Fruit fly (Drosophila melanogaster): ENCODE results near the gene CG10254.

CG10254 gene

dm6 chr3R:23723381-23724034 is 28.7 kb upstream of the CG10254 start (continued):
- peak in 1 of 2 experiments; percentile 51 for TF ChIP-seq foxo (GFP tag; optimal IDR thresholded peaks at IDR 0.05)
- peak; percentile 74 for TF ChIP-seq Dif (GFP tag; optimal IDR thresholded peaks at IDR 0.05; ENCODE audit: partially characterized antibody)
- TF ChIP-seq lola (GFP tag; optimal IDR thresholded peaks at IDR 0.05), result no peak
- TF ChIP-seq brk (GFP tag; optimal IDR thresholded peaks at IDR 0.05), result no peak
- no peak for TF ChIP-seq jim (GFP tag; optimal IDR thresholded peaks at IDR 0.05)
- TF ChIP-seq N (GFP tag; optimal IDR thresholded peaks at IDR 0.05), result no peak
- peak; percentile 22 to 38 for TF ChIP-seq dl (GFP tag; optimal IDR thresholded peaks at IDR 0.05; ENCODE audit: insufficient read depth in 1 of 2, partially characterized antibody in 2 of 2)
- TF ChIP-seq rgr (GFP tag; optimal IDR thresholded peaks at IDR 0.05), result peak; percentile 15
- no peak for TF ChIP-seq Mio (GFP tag; optimal IDR thresholded peaks at IDR 0.05)

- peak; percentile 7 for TF ChIP-seq tai (GFP tag; optimal IDR thresholded peaks at IDR 0.05)
- TF ChIP-seq Sp1 (GFP tag; optimal IDR thresholded peaks at IDR 0.05), result peak; percentile 93
- no peak for TF ChIP-seq lola (GFP tag; optimal IDR thresholded peaks at IDR 0.05)
- TF ChIP-seq Vsx2 (GFP tag; optimal IDR thresholded peaks at IDR 0.05; ENCODE audit: partially characterized antibody), result peak; percentile 18
- no peak for TF ChIP-seq pan (optimal IDR thresholded peaks at IDR 0.05)
- TF ChIP-seq dl (GFP tag; optimal IDR thresholded peaks at IDR 0.05; ENCODE audit: insufficient read depth in 1 of 2, partially characterized antibody in 2 of 2), result peak; percentile 50 to 80
- peak; percentile 52 for TF ChIP-seq Hnf4 (GFP tag; optimal IDR thresholded peaks at IDR 0.05)
- no peak for TF ChIP-seq sv (GFP tag; optimal IDR thresholded peaks at IDR 0.05)
- no peak for TF ChIP-seq Myc (optimal IDR thresholded peaks at IDR 0.05)
- TF ChIP-seq ey (GFP tag; optimal IDR thresholded peaks at IDR 0.05), result peak; percentile 43
- no peak for TF ChIP-seq br (GFP tag; optimal IDR thresholded peaks at IDR 0.05)
- TF ChIP-seq CG9705 (GFP tag; optimal IDR thresholded peaks at IDR 0.05), result peak; percentile 21
- TF ChIP-seq Abd-B (GFP tag; optimal IDR thresholded peaks at IDR 0.05), result no peak
- TF ChIP-seq usp (GFP tag; optimal IDR thresholded peaks at IDR 0.05), result no peak
- TF ChIP-seq Hr83 (GFP tag; optimal IDR thresholded peaks at IDR 0.05; ENCODE audit: poor library complexity, severe bottlenecking), result no peak
- no peak for TF ChIP-seq CrebA (GFP tag; optimal IDR thresholded peaks at IDR 0.05; ENCODE audit: borderline replicate concordance)
- TF ChIP-seq OdsH (GFP tag; optimal IDR thresholded peaks at IDR 0.05), result peak; percentile 91
- no peak for TF ChIP-seq jim (GFP tag; optimal IDR thresholded peaks at IDR 0.05)
- TF ChIP-seq brk (GFP tag; optimal IDR thresholded peaks at IDR 0.05), result peak; percentile 69
- TF ChIP-seq Jra (GFP tag; optimal IDR thresholded peaks at IDR 0.05), result no peak
- TF ChIP-seq dsf (GFP tag; optimal IDR thresholded peaks at IDR 0.05; ENCODE audit: borderline replicate concordance), result no peak
- peak; percentile 81 for TF ChIP-seq fru (GFP tag; optimal IDR thresholded peaks at IDR 0.05)
- TF ChIP-seq Dif (GFP tag; optimal IDR thresholded peaks at IDR 0.05; ENCODE audit: partially characterized antibody), result peak; percentile 88
- peak; percentile 85 for TF ChIP-seq rgr (GFP tag; optimal IDR thresholded peaks at IDR 0.05)
- TF ChIP-seq Rel (GFP tag; optimal IDR thresholded peaks at IDR 0.05), result no peak
- TF ChIP-seq Rel (tag; optimal IDR thresholded peaks at IDR 0.05), result peak; percentile 2
- TF ChIP-seq foxo (GFP tag; optimal IDR thresholded peaks at IDR 0.05), result peak in 1 of 2 experiments; percentile 91
- TF ChIP-seq CG32264 (GFP tag; optimal IDR thresholded peaks at IDR 0.05), result no peak
- peak; percentile 76 for TF ChIP-seq HLH106 (tag; optimal IDR thresholded peaks at IDR 0.05)
- TF ChIP-seq psq (GFP tag; optimal IDR thresholded peaks at IDR 0.05), result peak; percentile 85
- peak; percentile 53 for TF ChIP-seq woc (GFP tag; optimal IDR thresholded peaks at IDR 0.05)
- peak; percentile 35 for TF ChIP-seq dmrt93B (GFP tag; optimal IDR thresholded peaks at IDR 0.05)
- peak; percentile 76 for TF ChIP-seq h (GFP tag; optimal IDR thresholded peaks at IDR 0.05)
Observed at dm6 chr3R:23722680-23723372, 28.0 kb upstream of the CG10254 start, which contains the start of gene CG10365. CG10365 (plus strand) TSS chr3R:23723331.

dm6 chr3R:23721936-23722335 is 27.2 kb upstream of the CG10254 start:
- no peak for TF ChIP-seq Hr83 (GFP tag; optimal IDR thresholded peaks at IDR 0.05; ENCODE audit: poor library complexity, severe bottlenecking)
- no peak for TF ChIP-seq Abd-B (GFP tag; optimal IDR thresholded peaks at IDR 0.05)
- TF ChIP-seq Vsx2 (GFP tag; optimal IDR thresholded peaks at IDR 0.05; ENCODE audit: partially characterized antibody), result peak; percentile 1
- peak; percentile 6 for TF ChIP-seq CrebA (GFP tag; optimal IDR thresholded peaks at IDR 0.05; ENCODE audit: borderline replicate concordance)
- TF ChIP-seq fru (GFP tag; optimal IDR thresholded peaks at IDR 0.05), result peak; percentile 30
- TF ChIP-seq brk (GFP tag; optimal IDR thresholded peaks at IDR 0.05), result peak; percentile 44
- TF ChIP-seq rgr (GFP tag; optimal IDR thresholded peaks at IDR 0.05), result peak; percentile 17
- TF ChIP-seq foxo (GFP tag; optimal IDR thresholded peaks at IDR 0.05), result peak in 1 of 2 experiments; percentile 49
- TF ChIP-seq sage (GFP tag; optimal IDR thresholded peaks at IDR 0.05), result no peak
- peak; percentile 23 for TF ChIP-seq Hnf4 (GFP tag; optimal IDR thresholded peaks at IDR 0.05)
- TF ChIP-seq HLH106 (tag; optimal IDR thresholded peaks at IDR 0.05), result peak; percentile 39
- no peak for TF ChIP-seq CG32264 (GFP tag; optimal IDR thresholded peaks at IDR 0.05)
- TF ChIP-seq h (GFP tag; optimal IDR thresholded peaks at IDR 0.05), result peak; percentile 41
- no peak for TF ChIP-seq tai (GFP tag; optimal IDR thresholded peaks at IDR 0.05)
- peak; percentile 8 for TF ChIP-seq CG9705 (GFP tag; optimal IDR thresholded peaks at IDR 0.05)
- TF ChIP-seq dmrt93B (GFP tag; optimal IDR thresholded peaks at IDR 0.05), result peak; percentile 25
- no peak for TF ChIP-seq woc (GFP tag; optimal IDR thresholded peaks at IDR 0.05)

Measured in whole organism, wandering third instar larva.